Fruit fly (Drosophila melanogaster) whole organism, pupa: Measurements from ENCODE around the gene CG46313.

Source experiments
- CG10348 ChIP-seq: fragments of 200-800 bp; sonication (Bioruptor generic); IDR thresholded peaks from 2 replicates; pipeline ENCODE4 v1.3.6; 2022; ENCODE audit warnings: missing biosample characterization, missing genetic modification characterization
- CG12605 ChIP-seq: fragments of 200-800 bp; sonication (Bioruptor generic); IDR thresholded peaks from 2 replicates; pipeline ENCODE4 v1.3.6; 2022; ENCODE audit warnings: missing biosample characterization, missing genetic modification characterization
- CG13204 ChIP-seq: fragments of 200-800 bp; sonication (Bioruptor generic); optimal IDR thresholded peaks from 2 replicates; lab custom pipeline; 2018; ENCODE audit warnings: missing biosample characterization, mild to moderate bottlenecking, missing genetic modification characterization, moderate library complexity
- CG15710 ChIP-seq: fragments of 200-800 bp; sonication (Bioruptor generic); optimal IDR thresholded peaks from 2 replicates; lab custom pipeline; 2018; ENCODE audit warnings: missing biosample characterization, mild to moderate bottlenecking, missing genetic modification characterization, moderate library complexity
- CG4496 ChIP-seq: fragments of 200-800 bp; sonication (Bioruptor generic); IDR thresholded peaks from 3 replicates; pipeline ENCODE4 v1.3.6; 2022; ENCODE audit warnings: missing biosample characterization, missing genetic modification characterization
- CG9948 ChIP-seq: fragments of 200-800 bp; sonication (Bioruptor generic); optimal IDR thresholded peaks from 2 replicates; lab custom pipeline; 2018; ENCODE audit warnings: missing biosample characterization, mild to moderate bottlenecking, missing genetic modification characterization, moderate library complexity
- EcR ChIP-seq: fragments of 200-800 bp; sonication (Bioruptor generic); optimal IDR thresholded peaks from 3 replicates; lab custom pipeline; 2019; ENCODE audit warnings: missing biosample characterization, missing genetic modification characterization, mild to moderate bottlenecking, moderate library complexity, missing genetic modification reagents
- Ets98B ChIP-seq: fragments of 200-800 bp; sonication (Bioruptor generic); IDR thresholded peaks from 2 replicates; pipeline ENCODE4 v1.3.6; 2022; ENCODE audit warnings: missing biosample characterization, missing genetic modification characterization
- Pif1B ChIP-seq: fragments of 200-800 bp; sonication (Bioruptor generic); optimal IDR thresholded peaks from 3 replicates; lab custom pipeline; 2016; ENCODE audit warnings: missing biosample characterization, missing genetic modification characterization
- Snoo ChIP-seq: fragments of 200-800 bp; sonication (Bioruptor generic); optimal IDR thresholded peaks from 3 replicates; lab custom pipeline; 2017; ENCODE audit warnings: missing biosample characterization, mild to moderate bottlenecking, missing genetic modification characterization, inconsistent platforms
- fd96Ca ChIP-seq: fragments of 200-800 bp; sonication (Bioruptor generic); IDR thresholded peaks from 3 replicates; pipeline ENCODE4 v1.3.6; 2022; ENCODE audit warnings: missing biosample characterization, missing genetic modification characterization

DNA sequence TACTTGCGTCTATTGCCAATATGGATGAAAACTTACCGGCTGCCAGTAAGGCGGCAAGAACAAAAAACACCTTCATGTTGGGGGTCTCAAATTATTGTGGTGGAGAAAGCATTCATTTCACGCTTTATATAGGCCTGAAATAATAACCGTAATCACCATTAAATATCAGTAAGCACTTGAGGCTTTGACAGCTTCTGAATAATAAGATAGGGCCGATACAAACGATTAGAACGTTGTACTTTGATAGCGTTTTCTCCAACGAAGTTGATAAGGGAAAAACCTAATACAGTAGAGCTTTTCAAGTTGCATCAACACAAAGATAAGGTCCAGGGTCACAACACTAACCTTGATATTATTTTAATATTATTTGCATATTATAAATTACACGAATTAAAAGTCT lies 42.9 kb downstream of the CG46313 start, which contains the start of gene CG6283:
- TF ChIP-seq Snoo (tag; lab: Kevin White, UChicago) (no peak), CG15710 (tag; lab: Kevin White, UChicago) (no peak), Pif1B (GFP tag; lab: Kevin White, UChicago) (no peak), CG9948 (no peak), CG4496 (GFP tag; lab: Robert Waterston, UW) (no peak), fd96Ca (GFP tag; lab: Robert Waterston, UW) (no peak), EcR (GFP tag; lab: Kevin White, UChicago) (no peak), Ets98B (no peak), CG10348 (GFP tag; lab: Robert Waterston, UW) (no peak), CG12605 (GFP tag; lab: Robert Waterston, UW) (no peak), CG13204 (no peak)
